Fruit fly (Drosophila melanogaster) whole organism, embryonic: ENCODE measurements around the gene CG14778.
A peak's percentile ranks its signal among the peaks of the same experiment; 100 is the strongest.

Source experiments
- Atf6 ChIP-seq: fragments of 200-800 bp; sonication (Bioruptor generic); IDR thresholded peaks from 2 replicates; pipeline ENCODE4 v1.3.6; 2022; ENCODE audit warnings: missing biosample characterization, missing genetic modification characterization
- Bteb2 ChIP-seq: fragments of 200-800 bp; sonication (Bioruptor generic); optimal IDR thresholded peaks from 2 replicates; lab custom pipeline; 2016; ENCODE audit warnings: missing biosample characterization, missing genetic modification characterization
- CG10543 ChIP-seq: fragments of 200-800 bp; sonication (Bioruptor generic); optimal IDR thresholded peaks from 3 replicates; lab custom pipeline; 2017; ENCODE audit warnings: missing biosample characterization, mild to moderate bottlenecking, missing genetic modification characterization, moderate library complexity
- CG10654 ChIP-seq: fragments of 200-800 bp; sonication (Bioruptor generic); optimal IDR thresholded peaks from 2 replicates; lab custom pipeline; 2016; ENCODE audit warnings: missing biosample characterization, missing genetic modification characterization
- CG12219 ChIP-seq: fragments of 200-800 bp; sonication (Bioruptor generic); optimal IDR thresholded peaks from 3 replicates; lab custom pipeline; 2018; ENCODE audit warnings: missing biosample characterization, mild to moderate bottlenecking, missing genetic modification characterization
- CG13775 ChIP-seq: fragments of 200-800 bp; sonication (Bioruptor generic); optimal IDR thresholded peaks from 3 replicates; lab custom pipeline; 2017; ENCODE audit warnings: missing biosample characterization, mild to moderate bottlenecking, missing genetic modification characterization
- CG14050 ChIP-seq: fragments of 200-800 bp; sonication (Bioruptor generic); IDR thresholded peaks from 3 replicates; pipeline ENCODE4 v1.3.6; 2022; ENCODE audit warnings: missing biosample characterization, missing genetic modification characterization
- CG14441 ChIP-seq: fragments of 200-800 bp; sonication (Bioruptor generic); IDR thresholded peaks from 2 replicates; pipeline ENCODE4 v1.3.6; 2022; ENCODE audit warnings: missing biosample characterization, missing genetic modification characterization
- CG14860 ChIP-seq: fragments of 200-800 bp; sonication (Bioruptor generic); IDR thresholded peaks from 3 replicates; pipeline ENCODE4 v1.3.6; 2022; ENCODE audit warnings: missing biosample characterization, missing genetic modification characterization; ENCODE audit not compliant: partially characterized antibody
- CG15601 ChIP-seq: fragments of 200-800 bp; sonication (Bioruptor generic); optimal IDR thresholded peaks from 3 replicates; lab custom pipeline; 2019; ENCODE audit warnings: missing biosample characterization, mild to moderate bottlenecking, missing genetic modification characterization, moderate library complexity
- CG2678 ChIP-seq: fragments of 200-800 bp; sonication (Bioruptor generic); optimal IDR thresholded peaks from 3 replicates; lab custom pipeline; 2019; ENCODE audit warnings: missing biosample characterization, mild to moderate bottlenecking, missing genetic modification characterization, moderate library complexity
- CG30020 ChIP-seq: fragments of 200-800 bp; optimal IDR thresholded peaks from 2 replicates; lab custom pipeline; 2019; ENCODE audit warnings: missing biosample characterization, mild to moderate bottlenecking, missing genetic modification characterization, moderate library complexity
- CG30431 ChIP-seq: fragments of 200-800 bp; sonication (Bioruptor generic); optimal IDR thresholded peaks from 2 replicates; lab custom pipeline; 2017; ENCODE audit warnings: missing biosample characterization, missing genetic modification characterization
- CG3065 ChIP-seq: fragments of 200-800 bp; sonication (Bioruptor generic); optimal IDR thresholded peaks from 2 replicates; lab custom pipeline; 2016; ENCODE audit warnings: missing biosample characterization, missing genetic modification characterization
- CG32772 ChIP-seq: fragments of 200-800 bp; sonication (Bioruptor generic); IDR thresholded peaks from 2 replicates; pipeline ENCODE4 v1.3.6; 2022; ENCODE audit warnings: missing biosample characterization, missing genetic modification characterization
- CG34422 ChIP-seq: fragments of 200-800 bp; sonication (Bioruptor generic); IDR thresholded peaks from 3 replicates; pipeline ENCODE4 v1.3.6; 2022; ENCODE audit warnings: missing biosample characterization, missing genetic modification characterization
- CG4730 ChIP-seq: fragments of 200-800 bp; sonication (Bioruptor generic); IDR thresholded peaks from 2 replicates; pipeline ENCODE4 v1.3.6; 2022; ENCODE audit warnings: missing biosample characterization, missing genetic modification characterization
- CG7271 ChIP-seq: fragments of 200-800 bp; sonication (Bioruptor generic); optimal IDR thresholded peaks from 2 replicates; lab custom pipeline; 2018; ENCODE audit warnings: missing biosample characterization, mild to moderate bottlenecking, missing genetic modification characterization, moderate library complexity
- CG7786 ChIP-seq: fragments of 200-800 bp; sonication (Bioruptor generic); optimal IDR thresholded peaks from 2 replicates; lab custom pipeline; 2016; ENCODE audit warnings: missing biosample characterization, missing genetic modification characterization
- CG8765 ChIP-seq: fragments of 200-800 bp; sonication (Bioruptor generic); IDR thresholded peaks from 2 replicates; pipeline ENCODE4 v1.3.6; 2022; ENCODE audit warnings: missing biosample characterization, missing genetic modification characterization
- E2f2 ChIP-seq: fragments of 200-800 bp; sonication (Bioruptor generic); IDR thresholded peaks from 2 replicates; pipeline ENCODE4 v1.3.6; 2022; ENCODE audit warnings: missing biosample characterization, missing genetic modification characterization
- Fer2 ChIP-seq: fragments of 200-800 bp; sonication (Bioruptor generic); optimal IDR thresholded peaks from 2 replicates; lab custom pipeline; 2018; ENCODE audit warnings: missing biosample characterization, mild to moderate bottlenecking, missing genetic modification characterization, moderate library complexity
- Gug ChIP-seq: fragments of 200-800 bp; sonication (Bioruptor generic); IDR thresholded peaks from 4 replicates; pipeline ENCODE4 v1.3.6; 2022; ENCODE audit warnings: missing biosample characterization, missing genetic modification characterization
- HLH3B ChIP-seq: fragments of 200-800 bp; sonication (Bioruptor generic); IDR thresholded peaks from 2 replicates; pipeline ENCODE4 v1.3.6; 2022; ENCODE audit warnings: missing biosample characterization, missing genetic modification characterization
- HLHmδ ChIP-seq: fragments of 200-800 bp; sonication (Bioruptor generic); optimal IDR thresholded peaks from 2 replicates; lab custom pipeline; 2018; ENCODE audit warnings: missing biosample characterization, mild to moderate bottlenecking, missing genetic modification characterization, moderate library complexity
- Lim3 ChIP-seq: fragments of 200-800 bp; sonication (Bioruptor generic); IDR thresholded peaks from 2 replicates; pipeline ENCODE4 v1.3.6; 2022; ENCODE audit warnings: missing biosample characterization, missing genetic modification characterization
- Med ChIP-seq: fragments of 200-800 bp; sonication (Bioruptor generic); peaks from one replicate; lab custom pipeline; 2016; ENCODE audit warnings: missing biosample characterization, missing genetic modification characterization, mild to moderate bottlenecking, inconsistent platforms, moderate library complexity
- Meics ChIP-seq: fragments of 200-800 bp; sonication (Bioruptor generic); optimal IDR thresholded peaks from 2 replicates; lab custom pipeline; 2017; ENCODE audit warnings: missing biosample characterization, mild to moderate bottlenecking, missing genetic modification characterization
- NC2α ChIP-seq: fragments of 200-800 bp; sonication (Bioruptor generic); optimal IDR thresholded peaks from 2 replicates; lab custom pipeline; 2016; ENCODE audit warnings: missing biosample characterization, missing genetic modification characterization
- NC2β ChIP-seq: fragments of 200-800 bp; sonication (Bioruptor generic); optimal IDR thresholded peaks from 2 replicates; lab custom pipeline; 2016; ENCODE audit warnings: missing biosample characterization, missing genetic modification characterization
- Nf-YB ChIP-seq: fragments of 200-800 bp; sonication (Bioruptor generic); optimal IDR thresholded peaks from 3 replicates; lab custom pipeline; 2019; ENCODE audit warnings: missing biosample characterization, mild to moderate bottlenecking, missing genetic modification characterization, moderate library complexity
- Oaz ChIP-seq: fragments of 200-800 bp; sonication (Bioruptor generic); IDR thresholded peaks from 2 replicates; pipeline ENCODE4 v1.3.6; 2022; ENCODE audit warnings: missing biosample characterization, missing genetic modification characterization
- Poxn ChIP-seq: fragments of 200-800 bp; sonication (Bioruptor generic); IDR thresholded peaks from 2 replicates; pipeline ENCODE4 v1.3.6; 2022; ENCODE audit warnings: missing biosample characterization, missing genetic modification characterization
- Side ChIP-seq: fragments of 200-800 bp; sonication (Bioruptor generic); optimal IDR thresholded peaks from 2 replicates; lab custom pipeline; 2016; ENCODE audit warnings: missing biosample characterization, missing genetic modification characterization
- Sry-β ChIP-seq: fragments of 200-800 bp; sonication (Bioruptor generic); optimal IDR thresholded peaks from 2 replicates; lab custom pipeline; 2018; ENCODE audit warnings: missing biosample characterization, mild to moderate bottlenecking, missing genetic modification characterization, moderate library complexity
- Sry-δ ChIP-seq: fragments of 200-800 bp; sonication (Bioruptor generic); optimal IDR thresholded peaks from 2 replicates; lab custom pipeline; 2016; ENCODE audit warnings: missing biosample characterization, missing genetic modification characterization
- aop ChIP-seq: fragments of 200-800 bp; sonication (Bioruptor generic); IDR thresholded peaks from 2 replicates; pipeline ENCODE4 v1.3.6; 2022; ENCODE audit warnings: missing biosample characterization, missing genetic modification characterization
- ash1 ChIP-seq: fragments of 200-800 bp; sonication (Bioruptor generic); optimal IDR thresholded peaks from 2 replicates; lab custom pipeline; 2018; ENCODE audit warnings: missing biosample characterization, mild to moderate bottlenecking, missing genetic modification characterization
- bab2 ChIP-seq: fragments of 200-800 bp; sonication (Bioruptor generic); optimal IDR thresholded peaks from 2 replicates; lab custom pipeline; 2016; ENCODE audit warnings: missing biosample characterization, missing genetic modification characterization
- crc ChIP-seq: fragments of 200-800 bp; sonication (Bioruptor generic); optimal IDR thresholded peaks from 2 replicates; lab custom pipeline; 2016; ENCODE audit warnings: missing biosample characterization, missing genetic modification characterization
- danr ChIP-seq: fragments of 200-800 bp; sonication (Bioruptor generic); IDR thresholded peaks from 2 replicates; pipeline ENCODE4 v1.3.6; 2022; ENCODE audit warnings: missing biosample characterization, missing genetic modification characterization
- dysf ChIP-seq: fragments of 200-800 bp; sonication (Bioruptor generic); IDR thresholded peaks from 3 replicates; pipeline ENCODE4 v1.3.6; 2022; ENCODE audit warnings: missing biosample characterization, missing genetic modification characterization
- gro ChIP-seq: fragments of 200-800 bp; sonication (Bioruptor generic); optimal IDR thresholded peaks from 2 replicates; lab custom pipeline; 2016; ENCODE audit warnings: missing biosample characterization, missing genetic modification characterization
- h ChIP-seq: fragments of >200 bp; optimal IDR thresholded peaks from 2 replicates; lab custom pipeline; 2017
- jumu ChIP-seq: fragments of 200-800 bp; sonication (Bioruptor generic); optimal IDR thresholded peaks from 3 replicates; lab custom pipeline; 2016; ENCODE audit warnings: missing biosample characterization, missing genetic modification characterization
- rib ChIP-seq: fragments of 200-800 bp; sonication (Bioruptor generic); IDR thresholded peaks from 2 replicates; pipeline ENCODE4 v1.3.6; 2022; ENCODE audit warnings: missing biosample characterization, missing genetic modification characterization
- salm ChIP-seq: fragments of 200-800 bp; sonication (Bioruptor generic); optimal IDR thresholded peaks from 2 replicates; lab custom pipeline; 2018; ENCODE audit warnings: missing biosample characterization, mild to moderate bottlenecking, missing genetic modification characterization
- sens ChIP-seq: fragments of 200-800 bp; sonication (Bioruptor generic); peaks from one replicate; lab custom pipeline; 2016; ENCODE audit warnings: missing biosample characterization, missing genetic modification characterization
- sug ChIP-seq: fragments of 200-800 bp; optimal IDR thresholded peaks from 2 replicates; lab custom pipeline; 2019; ENCODE audit warnings: missing biosample characterization, mild to moderate bottlenecking, missing genetic modification characterization, moderate library complexity
- tgo ChIP-seq: fragments of 200-800 bp; sonication (Bioruptor generic); IDR thresholded peaks from 3 replicates; pipeline ENCODE4 v1.3.6; 2022; ENCODE audit warnings: missing biosample characterization, missing genetic modification characterization
- vvl ChIP-seq: fragments of 200-800 bp; sonication (Bioruptor generic); IDR thresholded peaks from 2 replicates; pipeline ENCODE4 v1.3.6; 2022; ENCODE audit warnings: missing biosample characterization, missing genetic modification characterization

CG14778 gene

DNA sequence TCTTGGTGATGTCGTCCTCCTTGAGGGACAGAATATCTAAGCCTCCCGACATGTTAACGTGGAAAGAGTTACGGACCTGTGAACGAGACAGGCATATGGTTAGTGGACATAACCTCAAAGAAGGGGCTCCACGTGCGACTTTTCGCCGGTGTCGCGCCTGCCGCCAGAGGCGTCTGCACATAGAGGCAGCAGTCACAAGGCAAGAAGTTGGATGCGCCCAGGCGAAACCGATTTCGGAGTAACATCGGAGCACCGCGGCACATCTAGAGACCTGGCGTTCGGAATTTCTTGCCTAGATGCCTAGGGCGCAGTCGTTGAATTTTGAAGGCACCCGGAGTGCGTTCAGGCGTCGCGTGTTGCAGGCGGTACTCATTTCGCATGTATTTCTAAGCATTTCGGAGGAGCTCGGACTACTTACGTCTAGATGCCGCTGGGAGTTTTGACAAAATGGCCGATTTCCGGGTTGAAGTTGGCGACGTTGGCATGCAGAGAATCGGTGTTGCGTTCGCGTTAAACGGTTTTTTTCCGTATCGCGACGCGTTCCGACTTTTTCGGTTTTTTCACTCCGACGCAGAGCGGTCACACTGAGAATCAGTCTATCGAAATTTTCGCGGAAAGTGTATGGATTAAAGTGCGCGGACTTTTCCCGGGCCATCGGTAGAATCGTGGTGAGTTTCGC is 15.7 kb downstream of the CG14778 start, which contains the start of the genes sta and inc (continued):
- TF ChIP-seq vvl (GFP tag; lab: Robert Waterston, UW) (peak; percentile 66), CG14050 (0 out of 3 replicates have a peak, but pooled peaks have one; percentile 30), Med (peak; percentile 97), Sry-β (GFP tag; lab: Kevin White, UChicago) (peak; percentile 11), gro (GFP tag; lab: Kevin White, UChicago) (no peak), NC2α (GFP tag; lab: Kevin White, UChicago) (peak; percentile 17), jumu (GFP tag; lab: Kevin White, UChicago) (peak; percentile 7), ash1 (GFP tag; lab: Kevin White, UChicago) (peak; percentile 81), h (lab: Kevin White, UChicago) (no peak), CG30020 (tag; lab: Kevin White, UChicago) (peak; percentile 26), CG13775 (GFP tag; lab: Kevin White, UChicago) (peak; percentile 47), crc (GFP tag; lab: Kevin White, UChicago) (no peak), CG8765 (GFP tag; lab: Robert Waterston, UW) (no peak), Atf6 (GFP tag; lab: Robert Waterston, UW) (peak; percentile 67), Gug (GFP tag; lab: Robert Waterston, UW) (peak; percentile 22; the same call in 1 of the 4 replicates), CG7786 (GFP tag; lab: Kevin White, UChicago) (peak; percentile 18), Bteb2 (peak; percentile 68), HLH3B (GFP tag; lab: Robert Waterston, UW) (peak; percentile 31; the same call in 1 of the 2 replicates), E2f2 (peak; percentile 92), dysf (peak; percentile 50; the same call in 1 of the 3 replicates), tgo (GFP tag; lab: Robert Waterston, UW) (no peak; the same call in 2 of the 3 replicates), CG30431 (GFP tag; lab: Kevin White, UChicago) (peak; percentile 26), CG7271 (tag; lab: Kevin White, UChicago) (peak; percentile 73), CG4730 (no peak), Nf-YB (GFP tag; lab: Kevin White, UChicago) (peak; percentile 52), CG10654 (no peak), HLHmδ (GFP tag; lab: Kevin White, UChicago) (peak; percentile 95), sens (GFP tag; lab: Kevin White, UChicago) (peak; percentile 76), salm (peak; percentile 22), Sry-δ (GFP tag; lab: Kevin White, UChicago) (peak; percentile 82), Poxn (GFP tag; lab: Robert Waterston, UW) (no peak), CG15601 (tag; lab: Kevin White, UChicago) (peak; percentile 76), danr (GFP tag; lab: Robert Waterston, UW) (no peak), CG12219 (peak; percentile 64), CG32772 (no peak), CG14860 (GFP tag; lab: Robert Waterston, UW) (no peak), Lim3 (GFP tag; lab: Robert Waterston, UW) (no peak), CG10543 (GFP tag; lab: Kevin White, UChicago) (peak; percentile 82), NC2β (GFP tag; lab: Kevin White, UChicago) (peak; percentile 91), CG34422 (peak; percentile 80; the same call in 2 of the 3 replicates), sug (peak; percentile 74), CG2678 (tag; lab: Kevin White, UChicago) (peak; percentile 65), Fer2 (peak; percentile 52), CG3065 (GFP tag; lab: Kevin White, UChicago) (no peak), rib (GFP tag; lab: Robert Waterston, UW) (peak; percentile 79; the same call in 1 of the 2 replicates), Oaz (GFP tag; lab: Robert Waterston, UW) (no peak), Side (GFP tag; lab: Kevin White, UChicago) (peak; percentile 84), CG14441 (no peak), aop (GFP tag; lab: Robert Waterston, UW) (no peak), bab2 (GFP tag; lab: Kevin White, UChicago) (no peak), Meics (GFP tag; lab: Kevin White, UChicago) (peak; percentile 87)
